Fruit fly (Drosophila melanogaster) whole organism, embryonic: Measurements from ENCODE around the gene Cyp4ac3.

Experiments used
- BtbVII ChIP-seq: fragments of 200-800 bp; sonication (Bioruptor generic); optimal IDR thresholded peaks from 3 replicates; lab custom pipeline; 2017; ENCODE audit warnings: missing biosample characterization, mild to moderate bottlenecking, missing genetic modification characterization
- CG10321 ChIP-seq: fragments of 200-800 bp; sonication (Bioruptor generic); IDR thresholded peaks from 2 replicates; pipeline ENCODE4 v1.3.6; 2022; ENCODE audit warnings: missing biosample characterization, missing genetic modification characterization
- CG12391 ChIP-seq: fragments of 200-800 bp; sonication (Bioruptor generic); optimal IDR thresholded peaks from 3 replicates; lab custom pipeline; 2018; ENCODE audit warnings: missing biosample characterization, mild to moderate bottlenecking, missing genetic modification characterization, moderate library complexity
- CG12659 ChIP-seq: fragments of 200-800 bp; sonication (Bioruptor generic); optimal IDR thresholded peaks from 3 replicates; lab custom pipeline; 2017; ENCODE audit warnings: mild to moderate bottlenecking, missing biosample characterization, missing genetic modification reagents, missing genetic modification characterization
- CG13624 ChIP-seq: fragments of 200-800 bp; sonication (Bioruptor generic); optimal IDR thresholded peaks from 2 replicates; lab custom pipeline; 2016; ENCODE audit warnings: missing biosample characterization, missing genetic modification characterization
- CG14014 ChIP-seq: fragments of 200-800 bp; sonication (Bioruptor generic); IDR thresholded peaks from 2 replicates; pipeline ENCODE4 v1.3.6; 2022; ENCODE audit warnings: missing biosample characterization, missing genetic modification characterization
- CG15479 ChIP-seq: fragments of 200-800 bp; sonication (Bioruptor generic); optimal IDR thresholded peaks from 3 replicates; lab custom pipeline; 2019; ENCODE audit warnings: missing biosample characterization, mild to moderate bottlenecking, missing genetic modification characterization, moderate library complexity
- CG2129 ChIP-seq: fragments of 200-800 bp; sonication (Bioruptor generic); IDR thresholded peaks from 2 replicates; pipeline ENCODE4 v1.3.6; 2022; ENCODE audit warnings: missing biosample characterization, missing genetic modification characterization; ENCODE audit not compliant: partially characterized antibody
- CG30403 ChIP-seq: fragments of 200-800 bp; sonication (Bioruptor generic); optimal IDR thresholded peaks from 3 replicates; lab custom pipeline; 2016; ENCODE audit warnings: missing biosample characterization, missing genetic modification characterization
- CG3065 ChIP-seq: fragments of 200-800 bp; sonication (Bioruptor generic); optimal IDR thresholded peaks from 2 replicates; lab custom pipeline; 2016; ENCODE audit warnings: missing biosample characterization, missing genetic modification characterization
- CG3995 ChIP-seq: fragments of 200-800 bp; sonication (Bioruptor generic); optimal IDR thresholded peaks from 3 replicates; lab custom pipeline; 2016; ENCODE audit warnings: missing biosample characterization, missing genetic modification characterization
- CG4617 ChIP-seq: fragments of 200-800 bp; sonication (Bioruptor generic); optimal IDR thresholded peaks from 3 replicates; lab custom pipeline; 2016; ENCODE audit warnings: missing biosample characterization, missing genetic modification characterization, borderline replicate concordance
- CG6683 ChIP-seq: fragments of 200-800 bp; sonication (Bioruptor generic); optimal IDR thresholded peaks from 2 replicates; lab custom pipeline; 2017; ENCODE audit warnings: missing biosample characterization, mild to moderate bottlenecking, missing genetic modification characterization, missing genetic modification reagents
- CG7556 ChIP-seq: fragments of 200-800 bp; sonication (Bioruptor generic); optimal IDR thresholded peaks from 2 replicates; lab custom pipeline; 2017; ENCODE audit warnings: missing biosample characterization, mild to moderate bottlenecking, missing genetic modification characterization
- CG8290 ChIP-seq, 3 experiments: fragments of 200-800 bp; sonication (Bioruptor generic); optimal IDR thresholded peaks; 2 replicates each; lab custom pipeline; 2016 to 2019; ENCODE audit warnings: missing biosample characterization in 3 of 3, missing genetic modification characterization in 3 of 3, mild to moderate bottlenecking in 2 of 3, moderate library complexity in 1 of 3
- CG8944 ChIP-seq: fragments of 200-800 bp; sonication (Bioruptor generic); optimal IDR thresholded peaks from 3 replicates; lab custom pipeline; 2016; ENCODE audit warnings: missing biosample characterization, missing genetic modification characterization
- CG9727 ChIP-seq: fragments of 200-800 bp; sonication (Bioruptor generic); optimal IDR thresholded peaks from 3 replicates; lab custom pipeline; 2017; ENCODE audit warnings: missing biosample characterization, mild to moderate bottlenecking, missing genetic modification characterization
- CoRest ChIP-seq: fragments of 200-800 bp; sonication (Bioruptor generic); optimal IDR thresholded peaks from 3 replicates; lab custom pipeline; 2018; ENCODE audit warnings: missing biosample characterization, mild to moderate bottlenecking, missing genetic modification characterization, moderate library complexity
- Dek ChIP-seq: fragments of 200-800 bp; sonication (Bioruptor generic); optimal IDR thresholded peaks from 3 replicates; lab custom pipeline; 2019; ENCODE audit warnings: missing biosample characterization, mild to moderate bottlenecking, missing genetic modification characterization, moderate library complexity
- Doc3 ChIP-seq: fragments of 200-800 bp; sonication (Bioruptor generic); IDR thresholded peaks from 3 replicates; pipeline ENCODE4 v1.3.6; 2022; ENCODE audit warnings: missing biosample characterization, missing genetic modification characterization; ENCODE audit not compliant: partially characterized antibody
- Dp ChIP-seq: fragments of 200-800 bp; sonication (Bioruptor generic); optimal IDR thresholded peaks from 2 replicates; lab custom pipeline; 2018; ENCODE audit warnings: missing biosample characterization, mild to moderate bottlenecking, missing genetic modification characterization, moderate library complexity
- Dref ChIP-seq: fragments of 200-800 bp; sonication (Bioruptor generic); IDR thresholded peaks from 2 replicates; pipeline ENCODE4 v1.3.6; 2022; ENCODE audit warnings: missing biosample characterization, missing genetic modification characterization
- HLH4C ChIP-seq: fragments of 200-800 bp; sonication (Bioruptor generic); IDR thresholded peaks from 3 replicates; pipeline ENCODE4 v1.3.6; 2022; ENCODE audit warnings: missing biosample characterization, missing genetic modification characterization; ENCODE audit not compliant: partially characterized antibody
- Lhr ChIP-seq: fragments of 200-800 bp; sonication (Bioruptor generic); optimal IDR thresholded peaks from 3 replicates; lab custom pipeline; 2017; ENCODE audit warnings: mild to moderate bottlenecking, missing biosample characterization, missing genetic modification reagents, missing genetic modification characterization
- MBD-R2 ChIP-seq: fragments of 200-800 bp; sonication (Bioruptor generic); IDR thresholded peaks from 2 replicates; pipeline ENCODE4 v1.3.6; 2022; ENCODE audit warnings: missing biosample characterization, missing genetic modification characterization
- Med ChIP-seq: fragments of 200-800 bp; sonication (Bioruptor generic); peaks from one replicate; lab custom pipeline; 2016; ENCODE audit warnings: missing biosample characterization, missing genetic modification characterization, mild to moderate bottlenecking, inconsistent platforms, moderate library complexity
- NfI ChIP-seq: fragments of 200-800 bp; sonication (Bioruptor generic); optimal IDR thresholded peaks from 3 replicates; lab custom pipeline; 2018; ENCODE audit warnings: missing biosample characterization, mild to moderate bottlenecking, missing genetic modification characterization, moderate library complexity
- Rfx ChIP-seq: fragments of 200-800 bp; sonication (Bioruptor generic); IDR thresholded peaks from 2 replicates; pipeline ENCODE4 v1.3.6; 2022; ENCODE audit warnings: missing biosample characterization, missing genetic modification characterization
- Sry-δ ChIP-seq: fragments of 200-800 bp; sonication (Bioruptor generic); optimal IDR thresholded peaks from 2 replicates; lab custom pipeline; 2016; ENCODE audit warnings: missing biosample characterization, missing genetic modification characterization
- Ssrp ChIP-seq: fragments of 200-800 bp; sonication (Bioruptor generic); optimal IDR thresholded peaks from 2 replicates; lab custom pipeline; 2018; ENCODE audit warnings: missing biosample characterization, mild to moderate bottlenecking, missing genetic modification characterization, moderate library complexity
- Xbp1 ChIP-seq: fragments of 200-800 bp; sonication (Bioruptor generic); optimal IDR thresholded peaks from 3 replicates; lab custom pipeline; 2016; ENCODE audit warnings: missing biosample characterization, mild to moderate bottlenecking, missing genetic modification characterization
- ci ChIP-seq: fragments of 200-800 bp; sonication (Bioruptor generic); IDR thresholded peaks from 3 replicates; pipeline ENCODE4 v1.3.6; 2022; ENCODE audit warnings: missing biosample characterization, missing genetic modification characterization
- dysf ChIP-seq: fragments of 200-800 bp; sonication (Bioruptor generic); IDR thresholded peaks from 3 replicates; pipeline ENCODE4 v1.3.6; 2022; ENCODE audit warnings: missing biosample characterization, missing genetic modification characterization
- h ChIP-seq: fragments of >200 bp; optimal IDR thresholded peaks from 2 replicates; lab custom pipeline; 2017
- hkb ChIP-seq, 2 experiments: fragments of 200-800 bp in 1 of 2; fragments of >200 bp in 1 of 2; sonication (Bioruptor generic) in 1 of 2; IDR thresholded peaks in 1 of 2; optimal IDR thresholded peaks in 1 of 2; 2 replicates each; pipeline versions ENCODE4 v1.3.6 to Lab custom; 2017 to 2022; ENCODE audit warnings: missing biosample characterization in 1 of 2, missing genetic modification characterization in 1 of 2
- ind ChIP-seq: fragments of 200-800 bp; sonication (Bioruptor generic); optimal IDR thresholded peaks from 3 replicates; lab custom pipeline; 2016; ENCODE audit warnings: missing biosample characterization, missing genetic modification characterization
- jigr1 ChIP-seq: fragments of 200-800 bp; sonication (Bioruptor generic); IDR thresholded peaks from 3 replicates; pipeline ENCODE4 v1.3.6; 2022; ENCODE audit warnings: missing biosample characterization, missing genetic modification characterization
- lilli ChIP-seq: fragments of 200-800 bp; sonication (Bioruptor generic); optimal IDR thresholded peaks from 3 replicates; lab custom pipeline; 2016; ENCODE audit warnings: missing biosample characterization, missing genetic modification characterization
- mld ChIP-seq: fragments of 200-800 bp; sonication (Bioruptor generic); IDR thresholded peaks from 3 replicates; pipeline ENCODE4 v1.3.6; 2022; ENCODE audit warnings: missing biosample characterization, missing genetic modification characterization; ENCODE audit not compliant: partially characterized antibody
- nom ChIP-seq: fragments of 200-800 bp; sonication (Bioruptor generic); optimal IDR thresholded peaks from 2 replicates; lab custom pipeline; 2017; ENCODE audit warnings: missing biosample characterization, missing genetic modification characterization, mild to moderate bottlenecking, moderate library complexity, missing genetic modification reagents
- odd ChIP-seq: fragments of 200-800 bp; sonication (Bioruptor generic); optimal IDR thresholded peaks from 2 replicates; lab custom pipeline; 2017; ENCODE audit warnings: missing biosample characterization, mild to moderate bottlenecking, missing genetic modification characterization
- pho ChIP-seq: fragments of 200-800 bp; sonication (Bioruptor generic); optimal IDR thresholded peaks from 2 replicates; lab custom pipeline; 2016; ENCODE audit warnings: missing biosample characterization, missing genetic modification characterization
- phol ChIP-seq: fragments of 200-800 bp; sonication (Bioruptor generic); optimal IDR thresholded peaks from 3 replicates; lab custom pipeline; 2018; ENCODE audit warnings: missing biosample characterization, mild to moderate bottlenecking, missing genetic modification characterization, moderate library complexity
- tgo ChIP-seq: fragments of 200-800 bp; sonication (Bioruptor generic); IDR thresholded peaks from 3 replicates; pipeline ENCODE4 v1.3.6; 2022; ENCODE audit warnings: missing biosample characterization, missing genetic modification characterization
- tin ChIP-seq: fragments of 200-800 bp; sonication (Bioruptor generic); optimal IDR thresholded peaks from 3 replicates; lab custom pipeline; 2016; ENCODE audit warnings: missing biosample characterization, missing genetic modification characterization
- trem ChIP-seq: fragments of 200-800 bp; optimal IDR thresholded peaks from 3 replicates; lab custom pipeline; 2019; ENCODE audit warnings: missing biosample characterization, mild to moderate bottlenecking, missing genetic modification characterization, moderate library complexity
- twi ChIP-seq: fragments of 200-800 bp; optimal IDR thresholded peaks from 2 replicates; lab custom pipeline; 2019; ENCODE audit warnings: missing biosample characterization, mild to moderate bottlenecking, missing genetic modification characterization, moderate library complexity

Cyp4ac3 gene

DNA sequence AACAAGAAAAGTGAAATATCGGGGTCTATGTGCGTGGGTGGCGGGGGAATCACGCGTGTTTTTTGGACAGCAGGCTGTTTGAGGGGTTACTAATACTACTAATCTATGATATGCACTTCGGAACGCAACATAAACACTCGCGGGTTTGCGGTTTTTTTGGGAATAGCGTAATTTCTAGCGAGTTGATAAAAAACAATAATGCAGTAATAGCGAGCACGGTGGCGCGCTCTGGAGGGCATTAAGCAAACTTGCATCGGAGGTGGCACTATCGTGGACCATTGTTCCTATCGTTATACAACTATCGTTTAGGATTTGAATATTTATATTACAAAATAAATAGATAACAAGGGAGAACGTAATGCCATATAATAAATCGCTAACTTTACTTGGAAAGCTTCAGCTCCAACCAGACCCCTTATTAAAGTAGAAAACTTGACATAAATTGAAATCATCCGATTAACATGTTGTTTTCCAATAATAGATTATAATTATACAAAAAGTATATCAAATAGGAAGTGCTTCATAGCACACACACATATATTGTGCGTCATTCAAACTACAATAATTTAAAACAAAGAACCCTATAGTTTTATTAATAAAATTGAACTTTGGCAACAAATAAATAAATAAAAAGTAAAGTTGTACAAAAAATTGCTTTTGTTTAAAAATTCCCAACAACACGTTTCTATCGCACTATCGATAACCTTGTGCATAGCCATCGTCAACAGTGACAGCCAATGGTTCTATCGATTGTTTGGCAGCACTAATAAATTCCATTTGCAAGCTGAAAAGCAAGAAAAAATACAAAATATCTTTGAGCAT, 10.2 kb downstream of the Cyp4ac3 start, which contains the start of the genes Nin and Bub1:
TSS of gene Nin (minus strand) at position 240 of the 822 bp plus-strand sequence.
TSS of gene Bub1 (plus strand) at position 557 of the 822 bp plus-strand sequence.
- peak; percentile 16 for TF ChIP-seq CG13624 (GFP tag; lab: Kevin White, UChicago)
- peak; percentile 41; the same call in 1 of the 2 replicates for TF ChIP-seq CG14014 (GFP tag; lab: Robert Waterston, UW)
- no peak for TF ChIP-seq hkb (optimal IDR thresholded peaks at IDR 0.05; lab: Kevin White, UChicago)
- TF ChIP-seq hkb (GFP tag; IDR thresholded peaks at IDR 0.05; lab: Robert Waterston, UW), result no peak
- TF ChIP-seq nom (GFP tag; lab: Kevin White, UChicago), result peak; percentile 33
- peak; percentile 75 for TF ChIP-seq Rfx (GFP tag; lab: Robert Waterston, UW)
- TF ChIP-seq Med (GFP tag; lab: Kevin White, UChicago), result peak; percentile 93
- peak; percentile 81 for TF ChIP-seq Sry-δ (GFP tag; lab: Kevin White, UChicago)
- TF ChIP-seq MBD-R2, result peak; percentile 49
- peak; percentile 52 for TF ChIP-seq Xbp1
- TF ChIP-seq h, result no peak
- no peak for TF ChIP-seq Dek (tag; lab: Kevin White, UChicago)
- TF ChIP-seq CG3065 (GFP tag; lab: Kevin White, UChicago), result no peak
- TF ChIP-seq ind (GFP tag; lab: Kevin White, UChicago), result peak; percentile 35
- TF ChIP-seq CG12391 (tag; lab: Kevin White, UChicago), result peak; percentile 46
- TF ChIP-seq Doc3, result peak; percentile 65
- TF ChIP-seq NfI, result peak; percentile 8
- TF ChIP-seq Lhr (GFP tag; lab: Kevin White, UChicago), result no peak
- peak; percentile 8 for TF ChIP-seq Ssrp
- TF ChIP-seq mld (GFP tag; lab: Robert Waterston, UW), result peak; percentile 79
- no peak for TF ChIP-seq CG8944 (GFP tag; lab: Kevin White, UChicago)
- TF ChIP-seq jigr1, result 0 out of 3 replicates have a peak, but pooled peaks have one; percentile 30
- peak; percentile 53; the same call in 1 of the 3 replicates for TF ChIP-seq dysf (GFP tag; lab: Robert Waterston, UW)
- TF ChIP-seq twi (tag; lab: Kevin White, UChicago), result no peak
- no peak for TF ChIP-seq odd (GFP tag; lab: Kevin White, UChicago)
- TF ChIP-seq Dref (GFP tag; lab: Robert Waterston, UW), result peak; percentile 86
- peak; percentile 6 for TF ChIP-seq trem
- peak; percentile 37 for TF ChIP-seq phol (tag; lab: Kevin White, UChicago)
- TF ChIP-seq CG8290 (GFP tag; optimal IDR thresholded peaks at IDR 0.05; lab: Kevin White, UChicago), result peak; percentile 4
- TF ChIP-seq CG8290 (tag; optimal IDR thresholded peaks at IDR 0.05; lab: Kevin White, UChicago), result no peak
- TF ChIP-seq CoRest, result peak; percentile 56
- TF ChIP-seq CG4617 (GFP tag; lab: Kevin White, UChicago), result peak; percentile 76
- TF ChIP-seq pho (GFP tag; lab: Kevin White, UChicago), result peak; percentile 8
- no peak for TF ChIP-seq tgo (GFP tag; lab: Robert Waterston, UW)
- TF ChIP-seq CG6683 (GFP tag; lab: Kevin White, UChicago), result no peak
- TF ChIP-seq CG7556 (GFP tag; lab: Kevin White, UChicago), result peak; percentile 10
- TF ChIP-seq CG12659, result peak; percentile 42
- TF ChIP-seq CG3995 (GFP tag; lab: Kevin White, UChicago), result peak; percentile 34
- peak; percentile 43 for TF ChIP-seq tin (GFP tag; lab: Kevin White, UChicago)
- TF ChIP-seq BtbVII (GFP tag; lab: Kevin White, UChicago), result no peak
- peak; percentile 62 for TF ChIP-seq CG30403
- no peak for TF ChIP-seq CG10321 (GFP tag; lab: Robert Waterston, UW)
- TF ChIP-seq ci, result no peak
- TF ChIP-seq CG9727 (GFP tag; lab: Kevin White, UChicago), result peak; percentile 50
- TF ChIP-seq lilli, result peak; percentile 15
- TF ChIP-seq CG2129, result peak; percentile 64; the same call in 1 of the 2 replicates
- peak; percentile 76 for TF ChIP-seq HLH4C (GFP tag; lab: Robert Waterston, UW)
- TF ChIP-seq CG15479 (GFP tag; lab: Kevin White, UChicago), result no peak
- peak; percentile 37 for TF ChIP-seq Dp (GFP tag; lab: Kevin White, UChicago)
